Worm (Caenorhabditis elegans): ENCODE results near the gene coel-1.

- TF ChIP-seq fkh-8 (tag; optimal IDR thresholded peaks at IDR 0.05): no peak
- no peak for TF ChIP-seq dpl-1 (GFP tag; optimal IDR thresholded peaks at IDR 0.05)
- no peak for TF ChIP-seq egl-27 (tag; optimal IDR thresholded peaks at IDR 0.05)
- TF ChIP-seq F16B12.6 (tag; optimal IDR thresholded peaks at IDR 0.05): no peak
- no peak for TF ChIP-seq mdl-1 (tag; optimal IDR thresholded peaks at IDR 0.05)
- no peak for TF ChIP-seq nhr-47 (tag; optimal IDR thresholded peaks at IDR 0.05)
- no peak for TF ChIP-seq sup-37 (GFP tag; optimal IDR thresholded peaks at IDR 0.05)
- no peak for TF ChIP-seq blmp-1 (tag; optimal IDR thresholded peaks at IDR 0.05)
- no peak for TF ChIP-seq ztf-4 (tag; optimal IDR thresholded peaks at IDR 0.05)
- no peak for TF ChIP-seq lin-14 (GFP tag; optimal IDR thresholded peaks at IDR 0.05)
- TF ChIP-seq nhr-84 (tag; optimal IDR thresholded peaks at IDR 0.05): no peak
- no peak for TF ChIP-seq lin-13 (GFP tag; optimal IDR thresholded peaks at IDR 0.05)
- no peak for TF ChIP-seq tlp-1 (tag; optimal IDR thresholded peaks at IDR 0.05)
- no peak for TF ChIP-seq snpc-4 (tag; optimal IDR thresholded peaks at IDR 0.05)
These were observed 8.7 kb upstream of the coel-1 start, which contains the start of gene srv-6 for ce11 chrX:4256761-4257160.
